Worm (Caenorhabditis elegans) whole organism, L4 larva: ENCODE results near the gene epg-7.
A peak's percentile ranks its signal among the peaks of the same experiment; 100 is the strongest.

ENCODE experiments used
- F10B5.3 ChIP-seq: sonication (generic microtip); optimal IDR thresholded peaks from 2 replicates; lab custom pipeline; 2016; ENCODE audit warnings: mild to moderate bottlenecking, missing genetic modification characterization, missing compliant biosample characterization
- ZK546.5 ChIP-seq, 2 experiments: sonication (generic microtip); optimal IDR thresholded peaks; 2 replicates each; lab custom pipeline; 2017; ENCODE audit warnings: missing biosample characterization in 2 of 2, missing genetic modification characterization in 2 of 2
- aha-1 ChIP-seq: fragments of 150-350 bp; peaks from one replicate; lab custom pipeline; 2014; ENCODE audit warnings: missing biosample characterization, missing genetic modification characterization
- ama-1 ChIP-seq: fragments of 150-350 bp; optimal IDR thresholded peaks from 2 replicates; lab custom pipeline; 2014; ENCODE audit warnings: inconsistent platforms, mixed read lengths
- arid-1 ChIP-seq: fragments of 200-800 bp; sonication (Bioruptor generic); conservative IDR thresholded peaks from 2 replicates; pipeline ENCODE4 v1.3.6; 2022; ENCODE audit warnings: missing genetic modification reagents, missing genetic modification characterization, missing compliant biosample characterization
- ceh-20 ChIP-seq: fragments of 200-800 bp; sonication (Bioruptor generic); IDR thresholded peaks from 2 replicates; pipeline ENCODE4 v1.3.6; 2022; ENCODE audit warnings: missing genetic modification reagents, missing genetic modification characterization, missing compliant biosample characterization
- ceh-82 ChIP-seq: sonication (generic microtip); optimal IDR thresholded peaks from 2 replicates; lab custom pipeline; 2017; ENCODE audit warnings: missing biosample characterization, missing genetic modification characterization
- ctbp-1 ChIP-seq: fragments of 200-800 bp; sonication (Bioruptor generic); IDR thresholded peaks from 2 replicates; pipeline ENCODE4 v1.3.6; 2022; ENCODE audit warnings: missing genetic modification reagents, missing genetic modification characterization, missing compliant biosample characterization
- daf-16 ChIP-seq, 3 experiments: sonication (generic microtip); optimal IDR thresholded peaks; 2 replicates each; lab custom pipeline; 2016 to 2017; ENCODE audit warnings: missing genetic modification characterization in 3 of 3, missing genetic modification reagents in 3 of 3, mild to moderate bottlenecking in 2 of 3, missing compliant biosample characterization in 2 of 3, missing biosample characterization in 1 of 3, moderate library complexity in 1 of 3
- dmd-6 ChIP-seq: fragments of 200-800 bp; sonication (Bioruptor generic); IDR thresholded peaks from 2 replicates; pipeline ENCODE4 v1.3.6; 2022; ENCODE audit warnings: missing genetic modification reagents, missing genetic modification characterization, missing compliant biosample characterization
- dve-1 ChIP-seq: sonication (generic microtip); optimal IDR thresholded peaks from 2 replicates; lab custom pipeline; 2017; ENCODE audit warnings: antibody characterized with exemption, mild to moderate bottlenecking, missing genetic modification characterization, missing compliant biosample characterization; ENCODE audit not compliant: insufficient read depth
- hif-1 ChIP-seq, 2 experiments: sonication (generic microtip); optimal IDR thresholded peaks; 2 replicates each; lab custom pipeline; 2016 to 2017; ENCODE audit warnings: missing compliant biosample characterization in 2 of 2, missing genetic modification characterization in 2 of 2, missing genetic modification reagents in 2 of 2, missing genotype in 2 of 2, mild to moderate bottlenecking in 1 of 2
- hlh-11 ChIP-seq: fragments of 200-800 bp; sonication (Bioruptor generic); optimal IDR thresholded peaks from 2 replicates; lab custom pipeline; 2018; ENCODE audit warnings: mild to moderate bottlenecking, missing genetic modification characterization, missing compliant biosample characterization
- hlh-30 ChIP-seq: sonication (generic microtip); optimal IDR thresholded peaks from 2 replicates; lab custom pipeline; 2017; ENCODE audit warnings: antibody characterized with exemption, mild to moderate bottlenecking, missing genetic modification characterization, missing compliant biosample characterization; ENCODE audit not compliant: insufficient read depth
- hmg-1.1 ChIP-seq: fragments of 200-800 bp; sonication (Bioruptor generic); IDR thresholded peaks from 2 replicates; pipeline ENCODE4 v1.3.6; 2022; ENCODE audit warnings: missing genetic modification reagents, missing genetic modification characterization, missing compliant biosample characterization
- lin-39 ChIP-seq: fragments of 150-350 bp; optimal IDR thresholded peaks from 2 replicates; lab custom pipeline; 2014; ENCODE audit warnings: missing biosample characterization, missing genetic modification reagents, missing genetic modification characterization
- lsy-2 ChIP-seq, 2 experiments: fragments of 150-350 bp in 1 of 2; sonication (generic microtip) in 1 of 2; optimal IDR thresholded peaks; 2 replicates each; lab custom pipeline; 2014 to 2017; ENCODE audit warnings: missing biosample characterization in 2 of 2, missing genetic modification characterization in 2 of 2
- mdl-1 ChIP-seq, 2 experiments: fragments of 150-350 bp in 1 of 2; sonication (generic microtip) in 1 of 2; optimal IDR thresholded peaks; 2 replicates each; lab custom pipeline; 2014 to 2017; ENCODE audit warnings: missing biosample characterization in 2 of 2, missing genetic modification characterization in 2 of 2
- mep-1 ChIP-seq: fragments of 150-350 bp; sonication (generic microtip); optimal IDR thresholded peaks from 3 replicates; lab custom pipeline; 2014; ENCODE audit warnings: missing biosample characterization, missing genetic modification characterization
- mes-2 ChIP-seq: sonication (generic microtip); optimal IDR thresholded peaks from 2 replicates; lab custom pipeline; 2016; ENCODE audit warnings: missing genotype, mild to moderate bottlenecking, missing genetic modification characterization, missing compliant biosample characterization; ENCODE audit not compliant: poor library complexity, severe bottlenecking
- mxl-3 ChIP-seq: fragments of 200-800 bp; sonication (Bioruptor generic); optimal IDR thresholded peaks from 2 replicates; lab custom pipeline; 2018; ENCODE audit warnings: mild to moderate bottlenecking, missing genetic modification characterization, missing compliant biosample characterization
- nhr-237 ChIP-seq: sonication (generic microtip); optimal IDR thresholded peaks from 2 replicates; lab custom pipeline; 2017; ENCODE audit warnings: missing biosample characterization, missing genetic modification characterization
- nhr-25 ChIP-seq: sonication (generic microtip); optimal IDR thresholded peaks from 2 replicates; lab custom pipeline; 2017; ENCODE audit warnings: missing genetic modification characterization, mild to moderate bottlenecking, missing compliant biosample characterization, antibody characterized with exemption, moderate library complexity, borderline replicate concordance; ENCODE audit not compliant: insufficient read depth
- nhr-28 ChIP-seq: fragments of 150-350 bp; optimal IDR thresholded peaks from 2 replicates; lab custom pipeline; 2014; ENCODE audit warnings: missing biosample characterization, missing genetic modification characterization
- nhr-41 ChIP-seq: fragments of 200-800 bp; sonication (Bioruptor generic); IDR thresholded peaks from 2 replicates; pipeline ENCODE4 v1.3.6; 2022; ENCODE audit warnings: missing genetic modification reagents, missing genetic modification characterization, missing compliant biosample characterization
- nhr-6 ChIP-seq: fragments of 150-350 bp; optimal IDR thresholded peaks from 2 replicates; lab custom pipeline; 2014; ENCODE audit warnings: missing biosample characterization, missing genetic modification characterization
- pha-4 ChIP-seq, 2 experiments: fragments of 150-350 bp in 1 of 2; fragments of 200-800 bp in 1 of 2; sonication (Bioruptor generic) in 1 of 2; IDR thresholded peaks in 1 of 2; optimal IDR thresholded peaks in 1 of 2; 2 replicates each; pipeline versions ENCODE4 v1.3.6 to Lab custom; 2014 to 2022; ENCODE audit warnings: missing genetic modification characterization in 2 of 2, missing genetic modification reagents in 2 of 2, missing biosample characterization in 1 of 2, missing compliant biosample characterization in 1 of 2
- rbr-2 ChIP-seq: sonication (generic microtip); optimal IDR thresholded peaks from 2 replicates; lab custom pipeline; 2016; ENCODE audit warnings: missing genotype, missing genetic modification characterization, missing compliant biosample characterization
- sdz-12 ChIP-seq: fragments of 200-800 bp; sonication (Bioruptor generic); optimal IDR thresholded peaks from 2 replicates; lab custom pipeline; 2018; ENCODE audit warnings: mild to moderate bottlenecking, missing genetic modification characterization, missing compliant biosample characterization
- tra-1 ChIP-seq: fragments of 200-800 bp; sonication (Bioruptor generic); IDR thresholded peaks from 2 replicates; pipeline ENCODE4 v1.3.6; 2022; ENCODE audit warnings: missing genetic modification reagents, missing genetic modification characterization, missing compliant biosample characterization
- unc-62 ChIP-seq, 3 experiments: fragments of 150-350 bp in 1 of 3; sonication (generic microtip); optimal IDR thresholded peaks in 2 of 3; peaks in 1 of 3; 1 replicate in 1 of 3; 2 replicates in 2 of 3; lab custom pipeline; 2014 to 2017; ENCODE audit warnings: missing biosample characterization in 3 of 3, missing genetic modification characterization in 3 of 3, missing genetic modification reagents in 3 of 3, missing genotype in 1 of 3

The epg-7 gene

ce11 chrX:7305520-7306186 is 28.9 kb upstream of the epg-7 start, which contains the start of gene sur-5 (continued):
- TF ChIP-seq nhr-6 (tag; lab: Kevin White, UChicago) (no peak), mep-1 (tag; lab: Kevin White, UChicago) (peak; percentile 30), dve-1 (peak; percentile 74), nhr-237 (tag; lab: Kevin White, UChicago) (no peak)

ce11 chrX:7306434-7306833 is 28.1 kb upstream of the epg-7 start:
- TF ChIP-seq aha-1: peak; percentile 60
- TF ChIP-seq unc-62 (GFP tag; optimal IDR thresholded peaks at IDR 0.05 in 1 of 2; lab: Kevin White, UChicago): peak in 1 of 2 experiments; percentile 82
- TF ChIP-seq unc-62 (tag; optimal IDR thresholded peaks at IDR 0.05; lab: Kevin White, UChicago): no peak
- peak; percentile 81 for TF ChIP-seq hlh-11 (tag; lab: Kevin White, UChicago)
- no peak for TF ChIP-seq pha-4 (GFP tag; IDR thresholded peaks at IDR 0.05; lab: Robert Waterston, UW)
- TF ChIP-seq pha-4 (tag; optimal IDR thresholded peaks at IDR 0.05; lab: Kevin White, UChicago): peak; percentile 17
- no peak for TF ChIP-seq sdz-12
- peak; percentile 16 to 65 for TF ChIP-seq lsy-2 (tag; optimal IDR thresholded peaks at IDR 0.05; lab: Kevin White, UChicago)
- peak; percentile 53 for TF ChIP-seq mes-2
- TF ChIP-seq hlh-30 (tag; lab: Kevin White, UChicago): peak; percentile 53
- peak; percentile 93 for TF ChIP-seq nhr-28 (tag; lab: Kevin White, UChicago)
- TF ChIP-seq dmd-6: peak; percentile 72
- peak; percentile 80 for TF ChIP-seq mep-1 (tag; lab: Kevin White, UChicago)
- TF ChIP-seq mdl-1 (tag; optimal IDR thresholded peaks at IDR 0.05; lab: Kevin White, UChicago): peak; percentile 31 to 60
- TF ChIP-seq nhr-25 (tag; lab: Kevin White, UChicago): peak; percentile 60
- peak; percentile 68; the same call in 1 of the 2 replicates for TF ChIP-seq tra-1 (GFP tag; lab: Robert Waterston, UW)
- TF ChIP-seq dve-1: peak; percentile 80
- TF ChIP-seq ceh-82 (tag; lab: Kevin White, UChicago): no peak
- peak in 1 of 2 experiments; percentile 49 for TF ChIP-seq daf-16 (GFP tag; optimal IDR thresholded peaks at IDR 0.05; lab: Kevin White, UChicago)
- TF ChIP-seq daf-16 (tag; optimal IDR thresholded peaks at IDR 0.05; lab: Kevin White, UChicago): peak; percentile 64
- TF ChIP-seq ZK546.5 (tag; optimal IDR thresholded peaks at IDR 0.05; lab: Kevin White, UChicago): no peak
- no peak for TF ChIP-seq lin-39 (tag; lab: Kevin White, UChicago)
- 0 out of 2 replicates have a peak, but pooled peaks have one; percentile 50 for TF ChIP-seq ceh-20 (GFP tag; lab: Robert Waterston, UW)
- TF ChIP-seq mxl-3: peak; percentile 69
- TF ChIP-seq F10B5.3: no peak
- TF ChIP-seq rbr-2: peak; percentile 49
- no peak for TF ChIP-seq ctbp-1 (GFP tag; lab: Robert Waterston, UW)
- TF ChIP-seq nhr-41 (GFP tag; lab: Robert Waterston, UW): no peak
- TF ChIP-seq ama-1 (lab: Kevin White, UChicago): no peak
- peak; percentile 66 for TF ChIP-seq hmg-1.1 (GFP tag; lab: Robert Waterston, UW)
- peak in 1 of 2 experiments; percentile 20 for TF ChIP-seq hif-1 (tag; optimal IDR thresholded peaks at IDR 0.05; lab: Kevin White, UChicago)

ce11 chrX:7309775-7310174 is 24.7 kb upstream of the epg-7 start, which contains the start of the genes his-38 and his-40:
Gene his-38, minus strand, starts transcription at chrX:7309875.
Gene his-40, plus strand, starts transcription at chrX:7310110.
- TF ChIP-seq unc-62 (GFP tag; optimal IDR thresholded peaks at IDR 0.05 in 1 of 2; lab: Kevin White, UChicago): no peak
- TF ChIP-seq unc-62 (tag; optimal IDR thresholded peaks at IDR 0.05; lab: Kevin White, UChicago): no peak
- TF ChIP-seq daf-16 (GFP tag; optimal IDR thresholded peaks at IDR 0.05; lab: Kevin White, UChicago): no peak
- TF ChIP-seq daf-16 (tag; optimal IDR thresholded peaks at IDR 0.05; lab: Kevin White, UChicago): peak; percentile 22

- TF ChIP-seq arid-1 (GFP tag; lab: Robert Waterston, UW): no peak
- TF ChIP-seq ceh-20 (GFP tag; lab: Robert Waterston, UW): no peak
- no peak for TF ChIP-seq nhr-25 (tag; lab: Kevin White, UChicago)
- TF ChIP-seq ctbp-1 (GFP tag; lab: Robert Waterston, UW): no peak
Observed at ce11 chrX:7311870-7312269, 22.6 kb upstream of the epg-7 start.
